Fruit fly (Drosophila melanogaster): ENCODE results near the gene CG5953.

DNA sequence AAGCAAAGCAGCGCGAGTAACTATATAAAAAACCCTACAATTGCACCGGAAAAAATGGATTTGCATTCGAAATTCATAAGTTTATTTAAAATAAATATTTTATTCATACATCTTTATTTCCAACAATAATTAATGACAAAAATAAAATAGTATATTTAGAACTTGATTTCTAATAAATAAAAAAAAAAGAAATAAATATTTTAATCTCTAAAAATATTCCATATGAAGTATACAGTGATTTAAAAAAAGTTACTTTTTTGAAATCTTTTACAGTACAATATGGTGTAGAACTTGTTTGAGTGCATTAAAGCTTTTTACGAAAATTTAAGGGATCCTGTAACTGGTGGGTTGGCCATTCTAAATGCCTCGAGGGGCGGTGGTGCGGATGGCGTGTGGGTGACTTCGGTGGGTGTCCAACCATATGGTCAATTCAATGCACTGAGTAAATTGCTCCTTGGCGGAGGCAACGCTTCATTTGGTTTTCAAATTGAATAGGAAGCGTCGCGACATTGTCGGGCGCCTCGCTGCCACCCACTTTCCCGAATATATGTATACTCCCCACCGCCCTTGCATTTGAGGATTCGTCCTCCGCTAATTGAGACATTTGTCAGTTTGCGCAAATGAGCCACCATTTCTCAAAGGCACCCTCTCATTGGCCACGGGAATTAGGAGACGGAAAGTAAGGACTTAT lies 15.9 kb upstream of the CG5953 start:
- TF ChIP-seq psq (optimal IDR thresholded peaks at IDR 0.05) (no peak), usp (GFP tag; optimal IDR thresholded peaks at IDR 0.05) (no peak)
